Fruit fly (Drosophila melanogaster): ENCODE results near the gene eIF4G2.

dm6 chr3R:23803668-23804067, 15.4 kb downstream of the eIF4G2 start, which contains the start of gene CG34355:
- TF ChIP-seq CTCF (optimal IDR thresholded peaks at IDR 0.05) (no peak), CG8478 (optimal IDR thresholded peaks at IDR 0.05) (no peak)
